Worm (Caenorhabditis elegans) whole organism, early embryonic: ENCODE measurements around the gene F35E8.1.

ENCODE experiments used
- F13C5.2 ChIP-seq: sonication (generic microtip); optimal IDR thresholded peaks from 2 replicates; lab custom pipeline; 2017; ENCODE audit warnings: mild to moderate bottlenecking, missing genetic modification characterization, inconsistent platforms, missing compliant biosample characterization
- ama-1 ChIP-seq: fragments of 150-350 bp; optimal IDR thresholded peaks from 2 replicates; lab custom pipeline; 2014
- ceh-13 ChIP-seq: fragments of 200-800 bp; sonication (Bioruptor generic); optimal IDR thresholded peaks from 2 replicates; lab custom pipeline; 2018; ENCODE audit warnings: mild to moderate bottlenecking, missing genetic modification characterization, missing compliant biosample characterization
- flt-1 ChIP-seq: fragments of 200-800 bp; sonication (Bioruptor generic); IDR thresholded peaks from 2 replicates; pipeline ENCODE4 v1.3.6; 2022; ENCODE audit warnings: missing genetic modification characterization, missing compliant biosample characterization
- hmg-4 ChIP-seq: fragments of 200-800 bp; sonication (Bioruptor generic); optimal IDR thresholded peaks from 2 replicates; lab custom pipeline; 2018; ENCODE audit warnings: mild to moderate bottlenecking, missing genetic modification characterization, missing compliant biosample characterization
- hnd-1 ChIP-seq: sonication (generic microtip); optimal IDR thresholded peaks from 2 replicates; lab custom pipeline; 2016; ENCODE audit warnings: missing genetic modification characterization, missing compliant biosample characterization
- pes-1 ChIP-seq: fragments of 200-800 bp; sonication (Bioruptor generic); IDR thresholded peaks from 2 replicates; pipeline ENCODE4 v1.3.6; 2022; ENCODE audit warnings: missing genetic modification reagents, missing genetic modification characterization, missing compliant biosample characterization
- scrt-1 ChIP-seq: fragments of 200-800 bp; sonication (Bioruptor generic); IDR thresholded peaks from 2 replicates; pipeline ENCODE4 v1.3.6; 2022; ENCODE audit warnings: missing genetic modification characterization, missing compliant biosample characterization

DNA sequence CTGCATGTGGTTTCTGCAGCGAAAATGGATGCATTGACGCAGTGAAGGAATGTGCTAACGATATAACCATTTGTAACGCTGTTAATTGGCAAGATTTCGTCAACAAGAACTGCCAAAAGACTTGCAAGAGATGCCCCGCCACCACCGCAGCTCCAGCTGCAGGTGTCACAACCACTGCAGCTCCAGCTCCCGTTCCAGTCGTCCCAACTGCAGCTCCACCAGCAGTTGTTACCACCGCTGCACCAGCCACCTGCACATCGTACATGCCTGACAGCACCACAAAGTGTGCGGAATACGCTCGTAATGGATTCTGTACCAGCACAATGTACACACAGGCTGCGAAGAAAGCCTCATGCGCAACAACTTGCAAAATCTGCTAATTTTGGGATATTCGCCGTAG lies 7.2 kb upstream of the F35E8.1 start:
- no peak for TF ChIP-seq F13C5.2 (tag; lab: Kevin White, UChicago)
- no peak for TF ChIP-seq flt-1 (GFP tag; lab: Robert Waterston, UW)
- TF ChIP-seq ama-1 (lab: Kevin White, UChicago): no peak
- TF ChIP-seq pes-1: no peak
- no peak for TF ChIP-seq hmg-4 (GFP tag; lab: Kevin White, UChicago)
- no peak for TF ChIP-seq hnd-1 (tag; lab: Kevin White, UChicago)
- no peak for TF ChIP-seq scrt-1 (GFP tag; lab: Robert Waterston, UW)
- TF ChIP-seq ceh-13 (GFP tag; lab: Kevin White, UChicago): no peak
